Fruit fly (Drosophila melanogaster): ENCODE results near the gene CG14506.

DNA sequence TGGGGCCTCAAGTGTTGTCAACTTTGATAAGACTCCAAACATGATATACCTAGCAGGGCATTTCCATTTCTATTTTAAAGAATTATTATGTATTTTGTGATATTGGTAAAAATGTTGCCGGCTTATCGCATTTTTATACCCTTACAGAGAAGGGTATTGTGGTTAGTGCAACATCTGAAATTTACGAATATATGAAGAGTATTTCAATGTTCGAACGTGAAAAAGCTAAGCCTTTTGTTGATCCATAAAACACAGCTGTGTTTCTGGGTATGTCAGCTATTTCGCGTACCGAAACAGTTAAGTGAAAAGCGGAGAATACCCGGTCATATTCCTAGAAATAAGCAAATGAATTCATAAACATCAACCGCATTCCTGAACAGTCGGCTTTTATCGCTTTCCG lies 5.0 kb downstream of the CG14506 start:
- TF ChIP-seq CG15011 (GFP tag; optimal IDR thresholded peaks at IDR 0.05), result no peak
- no peak for TF ChIP-seq CG10274 (GFP tag; optimal IDR thresholded peaks at IDR 0.05)
- TF ChIP-seq D19A (tag; optimal IDR thresholded peaks at IDR 0.05), result peak; percentile 90
- TF ChIP-seq CG12071 (GFP tag; optimal IDR thresholded peaks at IDR 0.05), result no peak
- no peak for TF ChIP-seq CG31441 (GFP tag; IDR thresholded peaks at IDR 0.05)
- TF ChIP-seq CG2678 (tag; optimal IDR thresholded peaks at IDR 0.05), result no peak
- TF ChIP-seq unpg (GFP tag; optimal IDR thresholded peaks at IDR 0.05), result no peak
- TF ChIP-seq dm (GFP tag; optimal IDR thresholded peaks at IDR 0.05), result no peak
- TF ChIP-seq MESR4 (GFP tag; optimal IDR thresholded peaks at IDR 0.05), result no peak
- no peak for TF ChIP-seq CG11560 (tag; IDR thresholded peaks at IDR 0.05)
- no peak for TF ChIP-seq CG17385 (GFP tag; optimal IDR thresholded peaks at IDR 0.05)
- no peak for TF ChIP-seq fd3F (GFP tag; optimal IDR thresholded peaks at IDR 0.05)
- TF ChIP-seq Hey (tag; optimal IDR thresholded peaks at IDR 0.05), result no peak

Measured in whole organism, embryonic.